Fruit fly (Drosophila melanogaster): ENCODE measurements around the gene Atg8a.

Atg8a gene

dm6 chrX:10729196-10729835 lies 38.8 kb downstream of the Atg8a start (continued):
- TF ChIP-seq zfh2 (GFP tag; optimal IDR thresholded peaks at IDR 0.05), result no peak
- TF ChIP-seq shn (GFP tag; optimal IDR thresholded peaks at IDR 0.05), result no peak
- no peak for TF ChIP-seq sug (tag; optimal IDR thresholded peaks at IDR 0.05)
- no peak for TF ChIP-seq Poxn (GFP tag; IDR thresholded peaks at IDR 0.05)
- TF ChIP-seq chn (GFP tag; optimal IDR thresholded peaks at IDR 0.05), result no peak
- TF ChIP-seq fd64A (GFP tag; optimal IDR thresholded peaks at IDR 0.05), result no peak
- no peak for TF ChIP-seq Side (GFP tag; optimal IDR thresholded peaks at IDR 0.05)
- TF ChIP-seq lmd (GFP tag; IDR thresholded peaks at IDR 0.05), result no peak
- peak; percentile 88 for TF ChIP-seq CG4360 (GFP tag; IDR thresholded peaks at IDR 0.05)
- TF ChIP-seq CG12219 (GFP tag; optimal IDR thresholded peaks at IDR 0.05), result no peak
- no peak for TF ChIP-seq CG1792 (GFP tag; optimal IDR thresholded peaks at IDR 0.05)
- peak in 1 of 2 experiments; percentile 19 for TF ChIP-seq Trl (optimal IDR thresholded peaks at IDR 0.05)
- no peak for TF ChIP-seq Trl (GFP tag; optimal IDR thresholded peaks at IDR 0.05)
- no peak for TF ChIP-seq CG10267 (tag; optimal IDR thresholded peaks at IDR 0.05)
- TF ChIP-seq stc (GFP tag; IDR thresholded peaks at IDR 0.05), result no peak
- no peak for TF ChIP-seq amos (GFP tag; IDR thresholded peaks at IDR 0.05; ENCODE audit: partially characterized antibody)
- TF ChIP-seq CG12104 (GFP tag; optimal IDR thresholded peaks at IDR 0.05), result no peak
- no peak for TF ChIP-seq Neu2 (GFP tag; optimal IDR thresholded peaks at IDR 0.05; ENCODE audit: borderline replicate concordance)
- no peak for TF ChIP-seq eyg (GFP tag; optimal IDR thresholded peaks at IDR 0.05)
- TF ChIP-seq lilli (GFP tag; optimal IDR thresholded peaks at IDR 0.05), result no peak
- no peak for TF ChIP-seq wdn (GFP tag; IDR thresholded peaks at IDR 0.05)
- no peak for TF ChIP-seq yki (optimal IDR thresholded peaks at IDR 0.05)
- TF ChIP-seq ac (GFP tag; optimal IDR thresholded peaks at IDR 0.05), result no peak
- no peak for TF ChIP-seq CG4820 (GFP tag; optimal IDR thresholded peaks at IDR 0.05)
- TF ChIP-seq cas (GFP tag; IDR thresholded peaks at IDR 0.05), result no peak
- no peak for TF ChIP-seq vnd (GFP tag; IDR thresholded peaks at IDR 0.05; ENCODE audit: partially characterized antibody)
- TF ChIP-seq oc (tag; optimal IDR thresholded peaks at IDR 0.05), result no peak
- no peak for TF ChIP-seq Mad (GFP tag; optimal IDR thresholded peaks at IDR 0.05)
- no peak for TF ChIP-seq danr (GFP tag; IDR thresholded peaks at IDR 0.05)
- no peak for TF ChIP-seq sima (GFP tag; optimal IDR thresholded peaks at IDR 0.05)
- TF ChIP-seq CG5180 (GFP tag; optimal IDR thresholded peaks at IDR 0.05), result peak; percentile 57
- no peak for TF ChIP-seq E2f1 (GFP tag; IDR thresholded peaks at IDR 0.05)
- TF ChIP-seq Hmr (GFP tag; optimal IDR thresholded peaks at IDR 0.05), result no peak
- peak; percentile 57 for TF ChIP-seq kni (GFP tag; optimal IDR thresholded peaks at IDR 0.05)
- TF ChIP-seq gsb (GFP tag; IDR thresholded peaks at IDR 0.05), result no peak
- no peak for TF ChIP-seq p53 (GFP tag; optimal IDR thresholded peaks at IDR 0.05)
- no peak for TF ChIP-seq Xrp1 (GFP tag; IDR thresholded peaks at IDR 0.05)
- TF ChIP-seq bcd (GFP tag; optimal IDR thresholded peaks at IDR 0.05), result no peak
- no peak for TF ChIP-seq Kr (GFP tag; optimal IDR thresholded peaks at IDR 0.05)
- no peak for TF ChIP-seq Bdp1 (GFP tag; optimal IDR thresholded peaks at IDR 0.05)
- no peak for TF ChIP-seq C15 (GFP tag; IDR thresholded peaks at IDR 0.05)
- no peak for TF ChIP-seq CG4730 (GFP tag; IDR thresholded peaks at IDR 0.05)
- TF ChIP-seq croc (GFP tag; conservative IDR thresholded peaks at IDR 0.05), result no peak
- TF ChIP-seq CHES-1-like (GFP tag; optimal IDR thresholded peaks at IDR 0.05), result no peak
- TF ChIP-seq Antp (GFP tag; optimal IDR thresholded peaks at IDR 0.05), result no peak
- TF ChIP-seq Dip3 (GFP tag; optimal IDR thresholded peaks at IDR 0.05), result no peak
- TF ChIP-seq zf30C (GFP tag; optimal IDR thresholded peaks at IDR 0.05), result no peak
- no peak for TF ChIP-seq CG13894 (tag; optimal IDR thresholded peaks at IDR 0.05)
- TF ChIP-seq trh (GFP tag; optimal IDR thresholded peaks at IDR 0.05), result no peak
- no peak for TF ChIP-seq CG11456 (GFP tag; IDR thresholded peaks at IDR 0.05)
- TF ChIP-seq pb (GFP tag; optimal IDR thresholded peaks at IDR 0.05), result no peak
- no peak for TF ChIP-seq nerfin-1 (tag; optimal IDR thresholded peaks at IDR 0.05)
- TF ChIP-seq CG8944 (GFP tag; optimal IDR thresholded peaks at IDR 0.05), result no peak
